Fruit fly (Drosophila melanogaster) whole organism, embryonic: ENCODE data around the gene SP555.
A peak's percentile ranks its signal among the peaks of the same experiment; 100 is the strongest.

Experiments
- Bgb ChIP-seq: fragments of 200-800 bp; sonication (Bioruptor generic); IDR thresholded peaks from 2 replicates; pipeline ENCODE4 v1.3.6; 2022; ENCODE audit warnings: missing biosample characterization, missing genetic modification characterization; ENCODE audit not compliant: partially characterized antibody
- Blimp-1 ChIP-seq: fragments of 200-800 bp; sonication (Bioruptor generic); optimal IDR thresholded peaks from 3 replicates; lab custom pipeline; 2018; ENCODE audit warnings: missing biosample characterization, missing genetic modification characterization, mild to moderate bottlenecking, moderate library complexity, missing genetic modification reagents
- CG10147 ChIP-seq: fragments of 200-800 bp; sonication (Bioruptor generic); optimal IDR thresholded peaks from 2 replicates; lab custom pipeline; 2019; ENCODE audit warnings: missing biosample characterization, mild to moderate bottlenecking, missing genetic modification characterization, moderate library complexity
- CG10979 ChIP-seq: fragments of 200-800 bp; sonication (Bioruptor generic); optimal IDR thresholded peaks from 2 replicates; lab custom pipeline; 2018; ENCODE audit warnings: missing biosample characterization, mild to moderate bottlenecking, missing genetic modification characterization, moderate library complexity
- CG12236 ChIP-seq: fragments of 200-800 bp; sonication (Bioruptor generic); optimal IDR thresholded peaks from 2 replicates; lab custom pipeline; 2016; ENCODE audit warnings: missing biosample characterization, missing genetic modification characterization
- CG15073 ChIP-seq: fragments of 200-800 bp; sonication (Bioruptor generic); optimal IDR thresholded peaks from 2 replicates; lab custom pipeline; 2016; ENCODE audit warnings: missing biosample characterization, missing genetic modification characterization
- CG16779 ChIP-seq: fragments of 200-800 bp; sonication (Bioruptor generic); IDR thresholded peaks from 2 replicates; pipeline ENCODE4 v1.3.6; 2022; ENCODE audit warnings: missing biosample characterization, missing genetic modification characterization
- CG17361 ChIP-seq: fragments of 200-800 bp; sonication (Bioruptor generic); IDR thresholded peaks from 3 replicates; pipeline ENCODE4 v1.3.6; 2022; ENCODE audit warnings: missing biosample characterization, missing genetic modification characterization
- CG17802 ChIP-seq: fragments of 200-800 bp; sonication (Bioruptor generic); optimal IDR thresholded peaks from 2 replicates; lab custom pipeline; 2018; ENCODE audit warnings: missing biosample characterization, mild to moderate bottlenecking, missing genetic modification characterization, moderate library complexity
- CG2116 ChIP-seq: fragments of 200-800 bp; sonication (Bioruptor generic); optimal IDR thresholded peaks from 3 replicates; lab custom pipeline; 2018; ENCODE audit warnings: missing biosample characterization, mild to moderate bottlenecking, missing genetic modification characterization
- CG3065 ChIP-seq: fragments of 200-800 bp; sonication (Bioruptor generic); optimal IDR thresholded peaks from 2 replicates; lab custom pipeline; 2016; ENCODE audit warnings: missing biosample characterization, missing genetic modification characterization
- CG31365 ChIP-seq: fragments of 200-800 bp; sonication (Bioruptor generic); optimal IDR thresholded peaks from 2 replicates; lab custom pipeline; 2018; ENCODE audit warnings: missing biosample characterization, mild to moderate bottlenecking, missing genetic modification characterization
- CG31441 ChIP-seq: fragments of 200-800 bp; sonication (Bioruptor generic); IDR thresholded peaks from 2 replicates; pipeline ENCODE4 v1.3.6; 2022; ENCODE audit warnings: missing biosample characterization, missing genetic modification characterization
- CG3163 ChIP-seq: fragments of 200-800 bp; sonication (Bioruptor generic); optimal IDR thresholded peaks from 3 replicates; lab custom pipeline; 2016; ENCODE audit warnings: missing biosample characterization, missing genetic modification characterization
- CG43689 ChIP-seq: fragments of 200-800 bp; sonication (Bioruptor generic); IDR thresholded peaks from 2 replicates; pipeline ENCODE4 v1.3.6; 2022; ENCODE audit warnings: missing biosample characterization, missing genetic modification characterization
- CG6689 ChIP-seq: fragments of 200-800 bp; sonication (Bioruptor generic); IDR thresholded peaks from 2 replicates; pipeline ENCODE4 v1.3.6; 2022; ENCODE audit warnings: missing biosample characterization, missing genetic modification characterization
- CG7786 ChIP-seq: fragments of 200-800 bp; sonication (Bioruptor generic); optimal IDR thresholded peaks from 2 replicates; lab custom pipeline; 2016; ENCODE audit warnings: missing biosample characterization, missing genetic modification characterization
- CG9932 ChIP-seq: fragments of 200-800 bp; sonication (Bioruptor generic); IDR thresholded peaks from 2 replicates; pipeline ENCODE4 v1.3.6; 2022; ENCODE audit warnings: missing biosample characterization, missing genetic modification characterization
- CkIIα-i1 ChIP-seq: fragments of 200-800 bp; sonication (Bioruptor generic); IDR thresholded peaks from 2 replicates; pipeline ENCODE4 v1.3.6; 2022; ENCODE audit warnings: missing biosample characterization, missing genetic modification characterization
- CoRest ChIP-seq: fragments of 200-800 bp; sonication (Bioruptor generic); optimal IDR thresholded peaks from 3 replicates; lab custom pipeline; 2018; ENCODE audit warnings: missing biosample characterization, mild to moderate bottlenecking, missing genetic modification characterization, moderate library complexity
- D19B ChIP-seq: fragments of 200-800 bp; sonication (Bioruptor generic); optimal IDR thresholded peaks from 2 replicates; lab custom pipeline; 2017; ENCODE audit warnings: missing biosample characterization, mild to moderate bottlenecking, missing genetic modification characterization
- Elba2 ChIP-seq: fragments of 200-800 bp; sonication (Bioruptor generic); optimal IDR thresholded peaks from 3 replicates; lab custom pipeline; 2016; ENCODE audit warnings: missing biosample characterization, missing genetic modification characterization
- Fer1 ChIP-seq: fragments of 200-800 bp; sonication (Bioruptor generic); optimal IDR thresholded peaks from 2 replicates; lab custom pipeline; 2017; ENCODE audit warnings: missing biosample characterization, mild to moderate bottlenecking, missing genetic modification characterization
- HLH54F ChIP-seq: fragments of 200-800 bp; sonication (Bioruptor generic); optimal IDR thresholded peaks from 3 replicates; lab custom pipeline; 2016; ENCODE audit warnings: missing biosample characterization, missing genetic modification characterization
- Hr3 ChIP-seq: fragments of 200-800 bp; sonication (Bioruptor generic); optimal IDR thresholded peaks from 3 replicates; lab custom pipeline; 2016; ENCODE audit warnings: missing biosample characterization, missing genetic modification characterization
- Nf-YB ChIP-seq: fragments of 200-800 bp; sonication (Bioruptor generic); optimal IDR thresholded peaks from 3 replicates; lab custom pipeline; 2019; ENCODE audit warnings: missing biosample characterization, mild to moderate bottlenecking, missing genetic modification characterization, moderate library complexity
- Side ChIP-seq: fragments of 200-800 bp; sonication (Bioruptor generic); optimal IDR thresholded peaks from 2 replicates; lab custom pipeline; 2016; ENCODE audit warnings: missing biosample characterization, missing genetic modification characterization
- Six4 ChIP-seq: fragments of 200-800 bp; sonication (Bioruptor generic); optimal IDR thresholded peaks from 2 replicates; lab custom pipeline; 2016; ENCODE audit warnings: missing biosample characterization, missing genetic modification characterization
- Sox100B ChIP-seq: fragments of 200-800 bp; sonication (Bioruptor generic); optimal IDR thresholded peaks from 3 replicates; lab custom pipeline; 2018; ENCODE audit warnings: missing biosample characterization, mild to moderate bottlenecking, missing genetic modification characterization
- Taf1 ChIP-seq: fragments of 200-800 bp; sonication (Bioruptor generic); IDR thresholded peaks from 2 replicates; pipeline ENCODE4 v1.3.6; 2022; ENCODE audit warnings: missing biosample characterization, missing genetic modification characterization
- Trl ChIP-seq, 3 experiments: fragments of >200 bp in 2 of 3; fragments of 200-800 bp in 1 of 3; sonication (Bioruptor generic) in 1 of 3; optimal IDR thresholded peaks; 2 replicates in 1 of 3; 3 replicates in 2 of 3; lab custom pipeline; 2016 to 2017; ENCODE audit warnings: missing biosample characterization in 1 of 3, missing genetic modification characterization in 1 of 3
- Xbp1 ChIP-seq: fragments of 200-800 bp; sonication (Bioruptor generic); optimal IDR thresholded peaks from 3 replicates; lab custom pipeline; 2016; ENCODE audit warnings: missing biosample characterization, mild to moderate bottlenecking, missing genetic modification characterization
- amos ChIP-seq: fragments of 200-800 bp; sonication (Bioruptor generic); IDR thresholded peaks from 2 replicates; pipeline ENCODE4 v1.3.6; 2022; ENCODE audit warnings: missing biosample characterization, missing genetic modification characterization; ENCODE audit not compliant: partially characterized antibody
- ato ChIP-seq: fragments of 200-800 bp; sonication (Bioruptor generic); IDR thresholded peaks from 2 replicates; pipeline ENCODE4 v1.3.6; 2022; ENCODE audit warnings: missing biosample characterization, missing genetic modification characterization; ENCODE audit not compliant: partially characterized antibody
- caup ChIP-seq: fragments of 200-800 bp; sonication (Bioruptor generic); optimal IDR thresholded peaks from 3 replicates; lab custom pipeline; 2017; ENCODE audit warnings: missing biosample characterization, mild to moderate bottlenecking, missing genetic modification characterization, moderate library complexity; ENCODE audit not compliant: severe bottlenecking
- dmrt11E ChIP-seq: fragments of 200-800 bp; sonication (Bioruptor generic); optimal IDR thresholded peaks from 3 replicates; lab custom pipeline; 2018; ENCODE audit warnings: missing biosample characterization, mild to moderate bottlenecking, missing genetic modification characterization, moderate library complexity
- gce ChIP-seq: fragments of 200-800 bp; sonication (Bioruptor generic); IDR thresholded peaks from 3 replicates; pipeline ENCODE4 v1.3.6; 2022; ENCODE audit warnings: missing biosample characterization, missing genetic modification characterization
- gem ChIP-seq: fragments of 200-800 bp; sonication (Bioruptor generic); optimal IDR thresholded peaks from 2 replicates; lab custom pipeline; 2019; ENCODE audit warnings: missing biosample characterization, mild to moderate bottlenecking, missing genetic modification characterization, moderate library complexity
- gt ChIP-seq: fragments of 200-800 bp; sonication (Bioruptor generic); IDR thresholded peaks from 2 replicates; pipeline ENCODE4 v1.3.6; 2022; ENCODE audit warnings: missing biosample characterization, missing genetic modification characterization
- hb ChIP-seq: fragments of 200-800 bp; sonication (Bioruptor generic); IDR thresholded peaks from 3 replicates; pipeline ENCODE4 v1.3.6; 2022; ENCODE audit warnings: missing biosample characterization, missing genetic modification characterization; ENCODE audit not compliant: partially characterized antibody
- hth ChIP-seq: fragments of >200 bp; optimal IDR thresholded peaks from 2 replicates; lab custom pipeline; 2017; ENCODE audit warnings: inconsistent platforms
- insv ChIP-seq, 2 experiments: fragments of 200-800 bp; sonication (Bioruptor generic); optimal IDR thresholded peaks; 3 replicates each; lab custom pipeline; 2016 to 2018; ENCODE audit warnings: missing biosample characterization in 2 of 2, missing genetic modification characterization in 2 of 2
- inv ChIP-seq: fragments of 200-800 bp; sonication (Bioruptor generic); IDR thresholded peaks from 2 replicates; pipeline ENCODE4 v1.3.6; 2022; ENCODE audit warnings: missing biosample characterization, missing genetic modification characterization; ENCODE audit not compliant: partially characterized antibody
- pita ChIP-seq: fragments of 200-800 bp; sonication (Bioruptor generic); optimal IDR thresholded peaks from 2 replicates; lab custom pipeline; 2017; ENCODE audit warnings: missing biosample characterization, mild to moderate bottlenecking, missing genetic modification characterization
- pum ChIP-seq: fragments of 200-800 bp; sonication (Bioruptor generic); optimal IDR thresholded peaks from 2 replicates; lab custom pipeline; 2016; ENCODE audit warnings: missing biosample characterization, missing genetic modification characterization
- rib ChIP-seq: fragments of 200-800 bp; sonication (Bioruptor generic); IDR thresholded peaks from 2 replicates; pipeline ENCODE4 v1.3.6; 2022; ENCODE audit warnings: missing biosample characterization, missing genetic modification characterization
- row ChIP-seq: fragments of 200-800 bp; sonication (Bioruptor generic); IDR thresholded peaks from 3 replicates; pipeline ENCODE4 v1.3.6; 2022; ENCODE audit warnings: missing biosample characterization, missing genetic modification characterization
- salm ChIP-seq: fragments of 200-800 bp; sonication (Bioruptor generic); optimal IDR thresholded peaks from 2 replicates; lab custom pipeline; 2018; ENCODE audit warnings: missing biosample characterization, mild to moderate bottlenecking, missing genetic modification characterization

The SP555 gene

dm6 chr2L:5070797-5071579 is 33.5 kb downstream of the SP555 start, which contains the start of gene RpL37A (continued):
- TF ChIP-seq ato (GFP tag; lab: Robert Waterston, UW) (no peak), row (peak; percentile 64), Hr3 (peak; percentile 13), Six4 (GFP tag; lab: Kevin White, UChicago) (peak; percentile 61), D19B (GFP tag; lab: Kevin White, UChicago) (peak; percentile 64), inv (GFP tag; lab: Robert Waterston, UW) (no peak; the same call in 1 of the 2 replicates), CG3065 (GFP tag; lab: Kevin White, UChicago) (no peak), CG9932 (GFP tag; lab: Robert Waterston, UW) (no peak), Nf-YB (GFP tag; lab: Kevin White, UChicago) (peak; percentile 68), CG7786 (GFP tag; lab: Kevin White, UChicago) (peak; percentile 35), Trl (optimal IDR thresholded peaks at IDR 0.05; lab: Kevin White, UChicago) (no peak), Trl (GFP tag; optimal IDR thresholded peaks at IDR 0.05; lab: Kevin White, UChicago) (peak; percentile 89), CG31441 (GFP tag; lab: Robert Waterston, UW) (peak; percentile 83), CG43689 (GFP tag; lab: Robert Waterston, UW) (peak; percentile 49), CG31365 (tag; lab: Kevin White, UChicago) (peak; percentile 79), rib (GFP tag; lab: Robert Waterston, UW) (peak; percentile 62; the same call in 1 of the 2 replicates), dmrt11E (tag; lab: Kevin White, UChicago) (peak; percentile 57), insv (GFP tag; optimal IDR thresholded peaks at IDR 0.05; lab: Kevin White, UChicago) (peak in 1 of 2 experiments; percentile 73), CG2116 (GFP tag; lab: Kevin White, UChicago) (peak; percentile 86), Xbp1 (peak; percentile 75), hb (GFP tag; lab: Robert Waterston, UW) (no peak), hth (no peak), CG10979 (peak; percentile 69), CG3163 (GFP tag; lab: Kevin White, UChicago) (peak; percentile 63), Side (peak; percentile 87), HLH54F (GFP tag; lab: Kevin White, UChicago) (peak; percentile 61), CG15073 (GFP tag; lab: Kevin White, UChicago) (no peak), CkIIα-i1 (no peak), Bgb (peak; percentile 50; the same call in 1 of the 2 replicates), gt (GFP tag; lab: Robert Waterston, UW) (peak; percentile 34; the same call in 1 of the 2 replicates), CG16779 (no peak), Blimp-1 (no peak), CG6689 (GFP tag; lab: Robert Waterston, UW) (peak; percentile 50), pum (GFP tag; lab: Kevin White, UChicago) (peak; percentile 46), Elba2 (no peak), pita (GFP tag; lab: Kevin White, UChicago) (peak; percentile 83), caup (GFP tag; lab: Kevin White, UChicago) (peak; percentile 95), CG10147 (GFP tag; lab: Kevin White, UChicago) (peak; percentile 67), Fer1 (peak; percentile 92), gem (tag; lab: Kevin White, UChicago) (no peak), CG12236 (GFP tag; lab: Kevin White, UChicago) (peak; percentile 43), gce (GFP tag; lab: Robert Waterston, UW) (peak; percentile 78; the same call in 2 of the 3 replicates), salm (tag; lab: Kevin White, UChicago) (peak; percentile 74), Sox100B (peak; percentile 80), Taf1 (no peak), CoRest (tag; lab: Kevin White, UChicago) (peak; percentile 68), amos (GFP tag; lab: Robert Waterston, UW) (peak; percentile 48), CG17361 (GFP tag; lab: Robert Waterston, UW) (peak; percentile 78), CG17802 (tag; lab: Kevin White, UChicago) (peak; percentile 68)
